Fruit fly (Drosophila melanogaster) whole organism, embryonic: ENCODE measurements around the gene CG8641.

ENCODE experiments used
- Atf-2 ChIP-seq: fragments of 200-800 bp; sonication (Bioruptor generic); optimal IDR thresholded peaks from 2 replicates; lab custom pipeline; 2016; ENCODE audit warnings: missing biosample characterization, missing genetic modification characterization
- CG10147 ChIP-seq: fragments of 200-800 bp; sonication (Bioruptor generic); optimal IDR thresholded peaks from 2 replicates; lab custom pipeline; 2019; ENCODE audit warnings: missing biosample characterization, mild to moderate bottlenecking, missing genetic modification characterization, moderate library complexity
- CG1024 ChIP-seq: fragments of 200-800 bp; sonication (Bioruptor generic); IDR thresholded peaks from 2 replicates; pipeline ENCODE4 v1.3.6; 2022; ENCODE audit warnings: missing biosample characterization, missing genetic modification characterization
- CG10274 ChIP-seq: fragments of 200-800 bp; sonication (Bioruptor generic); optimal IDR thresholded peaks from 3 replicates; lab custom pipeline; 2017; ENCODE audit warnings: missing biosample characterization, mild to moderate bottlenecking, missing genetic modification characterization
- CG11695 ChIP-seq: fragments of 200-800 bp; sonication (Bioruptor generic); IDR thresholded peaks from 3 replicates; pipeline ENCODE4 v1.3.6; 2022; ENCODE audit warnings: missing biosample characterization, missing genetic modification characterization
- CG13287 ChIP-seq: fragments of 200-800 bp; sonication (Bioruptor generic); IDR thresholded peaks from 2 replicates; pipeline ENCODE4 v1.3.6; 2022; ENCODE audit warnings: missing biosample characterization, missing genetic modification characterization; ENCODE audit not compliant: partially characterized antibody
- CG16863 ChIP-seq: fragments of 200-800 bp; sonication (Bioruptor generic); optimal IDR thresholded peaks from 3 replicates; lab custom pipeline; 2016; ENCODE audit warnings: missing biosample characterization, missing genetic modification characterization
- CG18599 ChIP-seq: fragments of 200-800 bp; sonication (Bioruptor generic); optimal IDR thresholded peaks from 3 replicates; lab custom pipeline; 2017; ENCODE audit warnings: missing biosample characterization, missing genetic modification characterization, mild to moderate bottlenecking, moderate library complexity, missing genetic modification reagents
- CG2129 ChIP-seq: fragments of 200-800 bp; sonication (Bioruptor generic); IDR thresholded peaks from 2 replicates; pipeline ENCODE4 v1.3.6; 2022; ENCODE audit warnings: missing biosample characterization, missing genetic modification characterization; ENCODE audit not compliant: partially characterized antibody
- CG2678 ChIP-seq: fragments of 200-800 bp; sonication (Bioruptor generic); optimal IDR thresholded peaks from 3 replicates; lab custom pipeline; 2019; ENCODE audit warnings: missing biosample characterization, mild to moderate bottlenecking, missing genetic modification characterization, moderate library complexity
- CG31365 ChIP-seq: fragments of 200-800 bp; sonication (Bioruptor generic); optimal IDR thresholded peaks from 2 replicates; lab custom pipeline; 2018; ENCODE audit warnings: missing biosample characterization, mild to moderate bottlenecking, missing genetic modification characterization
- CG3163 ChIP-seq: fragments of 200-800 bp; sonication (Bioruptor generic); optimal IDR thresholded peaks from 3 replicates; lab custom pipeline; 2016; ENCODE audit warnings: missing biosample characterization, missing genetic modification characterization
- CG43689 ChIP-seq: fragments of 200-800 bp; sonication (Bioruptor generic); IDR thresholded peaks from 2 replicates; pipeline ENCODE4 v1.3.6; 2022; ENCODE audit warnings: missing biosample characterization, missing genetic modification characterization
- CG4617 ChIP-seq: fragments of 200-800 bp; sonication (Bioruptor generic); optimal IDR thresholded peaks from 3 replicates; lab custom pipeline; 2016; ENCODE audit warnings: missing biosample characterization, missing genetic modification characterization, borderline replicate concordance
- CG9215 ChIP-seq: fragments of 200-800 bp; sonication (Bioruptor generic); IDR thresholded peaks from 2 replicates; pipeline ENCODE4 v1.3.6; 2022; ENCODE audit warnings: missing biosample characterization, missing genetic modification characterization
- CG9609 ChIP-seq: fragments of 200-800 bp; sonication (Bioruptor generic); optimal IDR thresholded peaks from 3 replicates; lab custom pipeline; 2016; ENCODE audit warnings: missing biosample characterization, missing genetic modification characterization
- CG9876 ChIP-seq: fragments of 200-800 bp; sonication (Bioruptor generic); optimal IDR thresholded peaks from 2 replicates; lab custom pipeline; 2016; ENCODE audit warnings: missing biosample characterization, missing genetic modification characterization
- Ets65A ChIP-seq: fragments of 200-800 bp; sonication (Bioruptor generic); peaks from one replicate; lab custom pipeline; 2016; ENCODE audit warnings: missing biosample characterization, missing genetic modification characterization
- Gug ChIP-seq: fragments of 200-800 bp; sonication (Bioruptor generic); IDR thresholded peaks from 4 replicates; pipeline ENCODE4 v1.3.6; 2022; ENCODE audit warnings: missing biosample characterization, missing genetic modification characterization
- HmgD ChIP-seq: fragments of 200-800 bp; sonication (Bioruptor generic); optimal IDR thresholded peaks from 3 replicates; lab custom pipeline; 2016; ENCODE audit warnings: missing biosample characterization, missing genetic modification characterization
- Hmx ChIP-seq: fragments of 200-800 bp; sonication (Bioruptor generic); optimal IDR thresholded peaks from 2 replicates; lab custom pipeline; 2016; ENCODE audit warnings: missing biosample characterization, missing genetic modification characterization
- Hr3 ChIP-seq: fragments of 200-800 bp; sonication (Bioruptor generic); optimal IDR thresholded peaks from 3 replicates; lab custom pipeline; 2016; ENCODE audit warnings: missing biosample characterization, missing genetic modification characterization
- Hr78 ChIP-seq, 2 experiments: fragments of 200-800 bp in 1 of 2; fragments of >200 bp in 1 of 2; sonication (Bioruptor generic) in 1 of 2; optimal IDR thresholded peaks; 2 replicates each; lab custom pipeline; 2017 to 2019; ENCODE audit warnings: missing biosample characterization in 2 of 2, missing genetic modification characterization in 2 of 2, mild to moderate bottlenecking in 1 of 2, moderate library complexity in 1 of 2
- Hsf ChIP-seq: fragments of 200-800 bp; sonication (Bioruptor generic); optimal IDR thresholded peaks from 3 replicates; lab custom pipeline; 2016; ENCODE audit warnings: missing biosample characterization, missing genetic modification characterization
- MTF-1 ChIP-seq: fragments of 200-800 bp; sonication (Bioruptor generic); optimal IDR thresholded peaks from 2 replicates; lab custom pipeline; 2018; ENCODE audit warnings: missing biosample characterization, mild to moderate bottlenecking, missing genetic modification characterization, borderline replicate concordance
- NC2α ChIP-seq: fragments of 200-800 bp; sonication (Bioruptor generic); optimal IDR thresholded peaks from 2 replicates; lab custom pipeline; 2016; ENCODE audit warnings: missing biosample characterization, missing genetic modification characterization
- Nf-YB ChIP-seq: fragments of 200-800 bp; sonication (Bioruptor generic); optimal IDR thresholded peaks from 3 replicates; lab custom pipeline; 2019; ENCODE audit warnings: missing biosample characterization, mild to moderate bottlenecking, missing genetic modification characterization, moderate library complexity
- Opbp ChIP-seq: fragments of 200-800 bp; sonication (Bioruptor generic); IDR thresholded peaks from 3 replicates; pipeline ENCODE4 v1.3.6; 2022; ENCODE audit warnings: missing biosample characterization, missing genetic modification characterization; ENCODE audit not compliant: partially characterized antibody
- chinmo ChIP-seq: fragments of 200-800 bp; sonication (Bioruptor generic); IDR thresholded peaks from 4 replicates; pipeline ENCODE4 v1.3.6; 2022; ENCODE audit warnings: missing biosample characterization, missing genetic modification characterization; ENCODE audit not compliant: partially characterized antibody
- dmrt99B ChIP-seq: fragments of 200-800 bp; sonication (Bioruptor generic); optimal IDR thresholded peaks from 2 replicates; lab custom pipeline; 2018; ENCODE audit warnings: missing biosample characterization, mild to moderate bottlenecking, missing genetic modification characterization, moderate library complexity
- eve ChIP-seq, 2 experiments: fragments of >200 bp; optimal IDR thresholded peaks; 2 replicates each; lab custom pipeline; 2017; ENCODE audit warnings: missing biosample characterization in 2 of 2, missing genetic modification characterization in 2 of 2
- grau ChIP-seq: fragments of 200-800 bp; optimal IDR thresholded peaks from 3 replicates; lab custom pipeline; 2019; ENCODE audit warnings: missing biosample characterization, mild to moderate bottlenecking, missing genetic modification characterization, moderate library complexity
- hth ChIP-seq: fragments of >200 bp; optimal IDR thresholded peaks from 2 replicates; lab custom pipeline; 2017; ENCODE audit warnings: inconsistent platforms
- inv ChIP-seq: fragments of 200-800 bp; sonication (Bioruptor generic); IDR thresholded peaks from 2 replicates; pipeline ENCODE4 v1.3.6; 2022; ENCODE audit warnings: missing biosample characterization, missing genetic modification characterization; ENCODE audit not compliant: partially characterized antibody
- lbe ChIP-seq: fragments of 200-800 bp; sonication (Bioruptor generic); optimal IDR thresholded peaks from 2 replicates; lab custom pipeline; 2016; ENCODE audit warnings: missing biosample characterization, mild to moderate bottlenecking, missing genetic modification characterization
- onecut ChIP-seq: fragments of 200-800 bp; sonication (Bioruptor generic); IDR thresholded peaks from 2 replicates; pipeline ENCODE4 v1.3.6; 2022; ENCODE audit warnings: missing biosample characterization, missing genetic modification characterization
- org-1 ChIP-seq: fragments of 200-800 bp; sonication (Bioruptor generic); optimal IDR thresholded peaks from 2 replicates; lab custom pipeline; 2017; ENCODE audit warnings: missing biosample characterization, missing genetic modification characterization
- otp ChIP-seq: fragments of 200-800 bp; sonication (Bioruptor generic); IDR thresholded peaks from 3 replicates; pipeline ENCODE4, ENCODE4 v1.3.6; 2022; ENCODE audit warnings: missing biosample characterization, missing genetic modification characterization
- phol ChIP-seq: fragments of 200-800 bp; sonication (Bioruptor generic); optimal IDR thresholded peaks from 3 replicates; lab custom pipeline; 2018; ENCODE audit warnings: missing biosample characterization, mild to moderate bottlenecking, missing genetic modification characterization, moderate library complexity
- psq ChIP-seq: fragments of 200-800 bp; sonication (Bioruptor generic); optimal IDR thresholded peaks from 2 replicates; lab custom pipeline; 2017; ENCODE audit warnings: missing biosample characterization, missing genetic modification characterization
- rib ChIP-seq: fragments of 200-800 bp; sonication (Bioruptor generic); IDR thresholded peaks from 2 replicates; pipeline ENCODE4 v1.3.6; 2022; ENCODE audit warnings: missing biosample characterization, missing genetic modification characterization
- run ChIP-seq: fragments of 200-800 bp; sonication (Bioruptor generic); optimal IDR thresholded peaks from 3 replicates; lab custom pipeline; 2018; ENCODE audit warnings: missing biosample characterization, mild to moderate bottlenecking, missing genetic modification characterization
- sc ChIP-seq, 3 experiments: fragments of >200 bp in 2 of 3; fragments of 200-800 bp in 1 of 3; sonication (Bioruptor generic) in 1 of 3; optimal IDR thresholded peaks; 2 replicates in 2 of 3; 3 replicates in 1 of 3; lab custom pipeline; 2017; ENCODE audit warnings: mild to moderate bottlenecking in 1 of 3, missing biosample characterization in 1 of 3, missing genetic modification characterization in 1 of 3, missing genetic modification reagents in 1 of 3
- schlank ChIP-seq: fragments of 200-800 bp; sonication (Bioruptor generic); optimal IDR thresholded peaks from 2 replicates; lab custom pipeline; 2018; ENCODE audit warnings: missing biosample characterization, mild to moderate bottlenecking, missing genetic modification characterization
- seq ChIP-seq: fragments of 200-800 bp; sonication (Bioruptor generic); IDR thresholded peaks from 2 replicates; pipeline ENCODE4 v1.3.6; 2022; ENCODE audit warnings: missing biosample characterization, missing genetic modification characterization
- slbo ChIP-seq: fragments of 200-800 bp; sonication (Bioruptor generic); IDR thresholded peaks from 2 replicates; pipeline ENCODE4 v1.3.6; 2022; ENCODE audit warnings: missing biosample characterization, missing genetic modification characterization
- so ChIP-seq: fragments of 200-800 bp; sonication (Bioruptor generic); IDR thresholded peaks from 3 replicates; pipeline ENCODE4 v1.3.6; 2022; ENCODE audit warnings: missing biosample characterization, missing genetic modification characterization
- stc ChIP-seq: fragments of 200-800 bp; sonication (Bioruptor generic); IDR thresholded peaks from 2 replicates; pipeline ENCODE4 v1.3.6; 2022; ENCODE audit warnings: missing biosample characterization, missing genetic modification characterization
- tll ChIP-seq, 2 experiments: fragments of 200-800 bp in 1 of 2; fragments of >200 bp in 1 of 2; sonication (Bioruptor generic) in 1 of 2; optimal IDR thresholded peaks; 2 replicates each; lab custom pipeline; 2017 to 2019; ENCODE audit warnings: missing biosample characterization in 2 of 2, missing genetic modification characterization in 2 of 2, mild to moderate bottlenecking in 1 of 2, moderate library complexity in 1 of 2
- unc-4 ChIP-seq: fragments of 200-800 bp; sonication (Bioruptor generic); IDR thresholded peaks from 2 replicates; pipeline ENCODE4 v1.3.6; 2022; ENCODE audit warnings: missing biosample characterization, missing genetic modification characterization; ENCODE audit not compliant: partially characterized antibody
- z ChIP-seq: fragments of 200-800 bp; sonication (Bioruptor generic); IDR thresholded peaks from 3 replicates; pipeline ENCODE4 v1.3.6; 2022; ENCODE audit warnings: missing biosample characterization, missing genetic modification characterization

The CG8641 gene

DNA sequence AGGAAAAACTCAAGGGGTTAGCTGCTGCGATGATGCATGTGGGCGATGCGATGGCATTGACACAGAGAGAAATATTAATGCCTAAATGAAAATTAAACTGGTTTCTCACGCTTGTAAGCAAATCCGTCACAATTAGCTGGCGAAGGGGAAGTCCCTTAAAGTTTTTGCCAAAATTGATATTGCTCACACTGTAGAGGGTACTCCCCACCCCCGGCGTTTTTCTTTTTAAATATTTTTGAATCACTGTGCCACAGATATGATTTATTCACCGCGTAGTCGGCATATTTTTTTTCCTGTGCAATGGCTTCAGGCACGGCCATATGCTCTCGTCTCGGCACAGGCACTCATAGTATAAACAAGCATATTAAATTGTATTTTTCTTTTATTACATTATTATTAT, 10.1 kb upstream of the CG8641 start (continued):
- TF ChIP-seq dmrt99B (peak; percentile 53), CG16863 (GFP tag; lab: Kevin White, UChicago) (no peak), org-1 (GFP tag; lab: Kevin White, UChicago) (no peak), HmgD (GFP tag; lab: Kevin White, UChicago) (no peak), so (GFP tag; lab: Robert Waterston, UW) (no peak), inv (GFP tag; lab: Robert Waterston, UW) (no peak), phol (peak; percentile 33), Atf-2 (no peak), CG13287 (GFP tag; lab: Robert Waterston, UW) (no peak), CG4617 (GFP tag; lab: Kevin White, UChicago) (no peak), CG2129 (no peak), Hmx (no peak), z (GFP tag; lab: Robert Waterston, UW) (no peak), CG1024 (GFP tag; lab: Robert Waterston, UW) (no peak), onecut (no peak), NC2α (GFP tag; lab: Kevin White, UChicago) (no peak), lbe (GFP tag; lab: Kevin White, UChicago) (no peak), grau (tag; lab: Kevin White, UChicago) (no peak), CG18599 (GFP tag; lab: Kevin White, UChicago) (no peak), sc (optimal IDR thresholded peaks at IDR 0.05; lab: Kevin White, UChicago) (no peak), sc (GFP tag; optimal IDR thresholded peaks at IDR 0.05; lab: Kevin White, UChicago) (no peak), Nf-YB (GFP tag; lab: Kevin White, UChicago) (no peak), psq (GFP tag; lab: Kevin White, UChicago) (no peak), MTF-1 (GFP tag; lab: Kevin White, UChicago) (no peak), CG9215 (no peak), CG9876 (GFP tag; lab: Kevin White, UChicago) (no peak), Gug (no peak), CG9609 (GFP tag; lab: Kevin White, UChicago) (no peak), CG3163 (no peak), stc (GFP tag; lab: Robert Waterston, UW) (no peak), tll (GFP tag; optimal IDR thresholded peaks at IDR 0.05; lab: Kevin White, UChicago) (no peak), run (tag; lab: Kevin White, UChicago) (no peak), seq (GFP tag; lab: Robert Waterston, UW) (no peak), Hr78 (GFP tag; optimal IDR thresholded peaks at IDR 0.05; lab: Kevin White, UChicago) (no peak), CG11695 (GFP tag; lab: Robert Waterston, UW) (0 out of 3 replicates have a peak, but pooled peaks have one; percentile 36), Ets65A (GFP tag; lab: Kevin White, UChicago) (peak; percentile 80), CG43689 (GFP tag; lab: Robert Waterston, UW) (no peak), Hsf (GFP tag; lab: Kevin White, UChicago) (no peak), Opbp (GFP tag; lab: Robert Waterston, UW) (no peak), CG10147 (GFP tag; lab: Kevin White, UChicago) (no peak), slbo (GFP tag; lab: Robert Waterston, UW) (no peak), CG2678 (tag; lab: Kevin White, UChicago) (peak; percentile 21), CG31365 (tag; lab: Kevin White, UChicago) (no peak), hth (lab: Kevin White, UChicago) (no peak), rib (GFP tag; lab: Robert Waterston, UW) (no peak), chinmo (GFP tag; lab: Robert Waterston, UW) (no peak), otp (GFP tag; lab: Robert Waterston, UW) (no peak), Hr3 (no peak), eve (GFP tag; optimal IDR thresholded peaks at IDR 0.05; lab: Kevin White, UChicago) (no peak), unc-4 (GFP tag; lab: Robert Waterston, UW) (no peak), CG10274 (GFP tag; lab: Kevin White, UChicago) (no peak), schlank (tag; lab: Kevin White, UChicago) (no peak)
